Worm (Caenorhabditis elegans) whole organism, L4/young adult: ENCODE results near the gene cpt-4.

Experiments
- W03F9.2 ChIP-seq: fragments of 150-350 bp; optimal IDR thresholded peaks from 2 replicates; lab custom pipeline; 2014; ENCODE audit warnings: missing biosample characterization, missing genetic modification characterization
- dao-5 ChIP-seq: sonication (generic microtip); optimal IDR thresholded peaks from 2 replicates; lab custom pipeline; 2016; ENCODE audit warnings: missing genotype, missing genetic modification characterization, moderate library complexity, missing compliant biosample characterization
- him-1 ChIP-seq: sonication (generic microtip); optimal IDR thresholded peaks from 2 replicates; lab custom pipeline; 2016; ENCODE audit warnings: missing genotype, missing genetic modification reagents, missing genetic modification characterization, missing compliant biosample characterization

Gene cpt-4

ce11 chrV:5036364-5036763 is 8.8 kb upstream of the cpt-4 start, which contains the start of gene K11D12.7:
K11D12.7 (minus strand) TSS chrV:5036464.
- TF ChIP-seq dao-5 (tag; lab: Kevin White, UChicago) (no peak), him-1 (tag; lab: Kevin White, UChicago) (no peak), W03F9.2 (no peak)

- TF ChIP-seq dao-5 (tag; lab: Kevin White, UChicago) (no peak), him-1 (tag; lab: Kevin White, UChicago) (no peak), W03F9.2 (no peak)
Measured at ce11 chrV:5035058-5035457, 7.5 kb upstream of the cpt-4 start, which contains the start of gene K11D12.6. K11D12.6 (minus strand) TSS chrV:5035158.

- TF ChIP-seq him-1 (tag; lab: Kevin White, UChicago) (no peak), W03F9.2 (no peak), dao-5 (tag; lab: Kevin White, UChicago) (no peak)
Measured at ce11 chrV:5033099-5033498, 5.6 kb upstream of the cpt-4 start, which contains the start of gene K11D12.13. K11D12.13 (plus strand) TSS chrV:5033399.

ce11 chrV:5032176-5032575 is 4.7 kb upstream of the cpt-4 start:
- TF ChIP-seq him-1 (tag; lab: Kevin White, UChicago): no peak
- no peak for TF ChIP-seq dao-5 (tag; lab: Kevin White, UChicago)

ce11 chrV:5031764-5032163 is 4.2 kb upstream of the cpt-4 start:
- no peak for TF ChIP-seq W03F9.2
- no peak for TF ChIP-seq him-1 (tag; lab: Kevin White, UChicago)
- TF ChIP-seq dao-5 (tag; lab: Kevin White, UChicago): no peak

- TF ChIP-seq W03F9.2 (no peak), dao-5 (tag; lab: Kevin White, UChicago) (no peak), him-1 (tag; lab: Kevin White, UChicago) (no peak)
Measured at ce11 chrV:5030715-5031114, 3.2 kb upstream of the cpt-4 start, which contains the start of gene swt-7. swt-7 (minus strand) TSS chrV:5030815.

- TF ChIP-seq W03F9.2 (no peak), dao-5 (tag; lab: Kevin White, UChicago) (no peak), him-1 (tag; lab: Kevin White, UChicago) (no peak)
Measured at ce11 chrV:5030212-5030611, 2.7 kb upstream of the cpt-4 start.

ce11 chrV:5026438-5026837 is 1.1 kb downstream of the cpt-4 start:
- no peak for TF ChIP-seq him-1 (tag; lab: Kevin White, UChicago)
- no peak for TF ChIP-seq W03F9.2
- TF ChIP-seq dao-5 (tag; lab: Kevin White, UChicago): no peak

ce11 chrV:5023355-5023754 is 4.2 kb downstream of the cpt-4 start:
- TF ChIP-seq him-1 (tag; lab: Kevin White, UChicago): no peak

- TF ChIP-seq dao-5 (tag; lab: Kevin White, UChicago) (no peak), him-1 (tag; lab: Kevin White, UChicago) (no peak), W03F9.2 (no peak)
Measured at ce11 chrV:5018810-5019274, 8.7 kb downstream of the cpt-4 start, which contains the start of gene srr-4. srr-4 (plus strand) TSS chrV:5019224.

- TF ChIP-seq dao-5 (tag; lab: Kevin White, UChicago): no peak
- TF ChIP-seq him-1 (tag; lab: Kevin White, UChicago): no peak
- no peak for TF ChIP-seq W03F9.2
Measured at ce11 chrV:5018067-5018466, 9.5 kb downstream of the cpt-4 start.

- no peak for TF ChIP-seq dao-5 (tag; lab: Kevin White, UChicago)
- TF ChIP-seq him-1 (tag; lab: Kevin White, UChicago): no peak
- TF ChIP-seq W03F9.2: no peak
Measured at ce11 chrV:5016728-5017127, 10.8 kb downstream of the cpt-4 start.

ce11 chrV:5012193-5012853 is 15.2 kb downstream of the cpt-4 start, which contains the start of gene srr-6:
srr-6 (plus strand) TSS chrV:5012803.
- TF ChIP-seq him-1 (tag; lab: Kevin White, UChicago): no peak
- no peak for TF ChIP-seq W03F9.2
- TF ChIP-seq dao-5 (tag; lab: Kevin White, UChicago): no peak

- TF ChIP-seq W03F9.2: no peak
- no peak for TF ChIP-seq dao-5 (tag; lab: Kevin White, UChicago)
- no peak for TF ChIP-seq him-1 (tag; lab: Kevin White, UChicago)
Measured at ce11 chrV:5001386-5001785, 26.1 kb downstream of the cpt-4 start, which contains the start of gene srr-8. srr-8 (plus strand) TSS chrV:5001686.

ce11 chrV:5000406-5000805 is 27.1 kb downstream of the cpt-4 start, which contains the start of gene ugt-7:
ugt-7 (minus strand) TSS chrV:5000566.
- TF ChIP-seq W03F9.2 (no peak), him-1 (tag; lab: Kevin White, UChicago) (no peak), dao-5 (tag; lab: Kevin White, UChicago) (no peak)
